Fruit fly (Drosophila melanogaster) whole organism, embryonic: ENCODE data around the gene Acph-1.

Experiments
- Atf3 ChIP-seq: fragments of 200-800 bp; sonication (Bioruptor generic); optimal IDR thresholded peaks from 3 replicates; lab custom pipeline; 2016; ENCODE audit warnings: missing biosample characterization, missing genetic modification characterization
- Bteb2 ChIP-seq: fragments of 200-800 bp; sonication (Bioruptor generic); optimal IDR thresholded peaks from 2 replicates; lab custom pipeline; 2016; ENCODE audit warnings: missing biosample characterization, missing genetic modification characterization
- CG10462 ChIP-seq: fragments of 200-800 bp; sonication (Bioruptor generic); optimal IDR thresholded peaks from 2 replicates; lab custom pipeline; 2016; ENCODE audit warnings: missing biosample characterization, missing genetic modification characterization
- CG11093 ChIP-seq: fragments of 200-800 bp; sonication (Bioruptor generic); IDR thresholded peaks from 3 replicates; pipeline ENCODE4 v1.3.6; 2022; ENCODE audit warnings: missing biosample characterization, missing genetic modification characterization
- CG14710 ChIP-seq: fragments of 200-800 bp; sonication (Bioruptor generic); optimal IDR thresholded peaks from 3 replicates; lab custom pipeline; 2019; ENCODE audit warnings: missing biosample characterization, mild to moderate bottlenecking, missing genetic modification characterization, moderate library complexity
- CG1602 ChIP-seq: fragments of 200-800 bp; sonication (Bioruptor generic); optimal IDR thresholded peaks from 3 replicates; lab custom pipeline; 2016; ENCODE audit warnings: missing biosample characterization, missing genetic modification characterization
- CG17912 ChIP-seq: fragments of 200-800 bp; sonication (Bioruptor generic); optimal IDR thresholded peaks from 2 replicates; lab custom pipeline; 2018; ENCODE audit warnings: missing biosample characterization, mild to moderate bottlenecking, missing genetic modification characterization
- CG18619 ChIP-seq: fragments of 200-800 bp; sonication (Bioruptor generic); optimal IDR thresholded peaks from 3 replicates; lab custom pipeline; 2017; ENCODE audit warnings: missing biosample characterization, mild to moderate bottlenecking, missing genetic modification characterization
- CG30403 ChIP-seq: fragments of 200-800 bp; sonication (Bioruptor generic); optimal IDR thresholded peaks from 3 replicates; lab custom pipeline; 2016; ENCODE audit warnings: missing biosample characterization, missing genetic modification characterization
- CG3281 ChIP-seq: fragments of 200-800 bp; sonication (Bioruptor generic); optimal IDR thresholded peaks from 3 replicates; lab custom pipeline; 2017; ENCODE audit warnings: missing biosample characterization, mild to moderate bottlenecking, missing genetic modification characterization
- CG3726 ChIP-seq: fragments of 200-800 bp; sonication (Bioruptor generic); IDR thresholded peaks from 3 replicates; pipeline ENCODE4, ENCODE4 v1.3.6; 2022; ENCODE audit warnings: missing biosample characterization, missing genetic modification characterization
- CG4360 ChIP-seq: fragments of 200-800 bp; sonication (Bioruptor generic); IDR thresholded peaks from 2 replicates; pipeline ENCODE4 v1.3.6; 2022; ENCODE audit warnings: missing biosample characterization, missing genetic modification characterization
- CG43689 ChIP-seq: fragments of 200-800 bp; sonication (Bioruptor generic); IDR thresholded peaks from 2 replicates; pipeline ENCODE4 v1.3.6; 2022; ENCODE audit warnings: missing biosample characterization, missing genetic modification characterization
- CG4404 ChIP-seq: fragments of 200-800 bp; sonication (Bioruptor generic); IDR thresholded peaks from 2 replicates; pipeline ENCODE4 v1.3.6; 2022; ENCODE audit warnings: missing biosample characterization, missing genetic modification characterization
- CG5953 ChIP-seq: fragments of 200-800 bp; sonication (Bioruptor generic); IDR thresholded peaks from 2 replicates; pipeline ENCODE4 v1.3.6; 2022; ENCODE audit warnings: missing biosample characterization, missing genetic modification characterization
- CG7357 ChIP-seq: fragments of 200-800 bp; sonication (Bioruptor generic); IDR thresholded peaks from 3 replicates; pipeline ENCODE4 v1.3.6; 2022; ENCODE audit warnings: missing biosample characterization, missing genetic modification characterization
- CG9215 ChIP-seq: fragments of 200-800 bp; sonication (Bioruptor generic); IDR thresholded peaks from 2 replicates; pipeline ENCODE4 v1.3.6; 2022; ENCODE audit warnings: missing biosample characterization, missing genetic modification characterization
- CoRest ChIP-seq: fragments of 200-800 bp; sonication (Bioruptor generic); optimal IDR thresholded peaks from 3 replicates; lab custom pipeline; 2018; ENCODE audit warnings: missing biosample characterization, mild to moderate bottlenecking, missing genetic modification characterization, moderate library complexity
- Dll ChIP-seq: fragments of 200-800 bp; sonication (Bioruptor generic); IDR thresholded peaks from 4 replicates; pipeline ENCODE4 v1.3.6; 2022; ENCODE audit warnings: missing biosample characterization, missing genetic modification characterization; ENCODE audit not compliant: partially characterized antibody
- E2f1 ChIP-seq: fragments of 200-800 bp; sonication (Bioruptor generic); IDR thresholded peaks from 2 replicates; pipeline ENCODE4 v1.3.6; 2022; ENCODE audit warnings: missing biosample characterization, missing genetic modification characterization
- Fer3 ChIP-seq: fragments of 200-800 bp; sonication (Bioruptor generic); optimal IDR thresholded peaks from 2 replicates; lab custom pipeline; 2018; ENCODE audit warnings: missing biosample characterization, mild to moderate bottlenecking, missing genetic modification characterization, moderate library complexity
- H2.0 ChIP-seq: fragments of 200-800 bp; sonication (Bioruptor generic); IDR thresholded peaks from 2 replicates; pipeline ENCODE4 v1.3.6; 2022; ENCODE audit warnings: missing biosample characterization, missing genetic modification characterization
- HHEX ChIP-seq: fragments of 200-800 bp; sonication (Bioruptor generic); optimal IDR thresholded peaks from 3 replicates; lab custom pipeline; 2017; ENCODE audit warnings: missing biosample characterization, mild to moderate bottlenecking, missing genetic modification characterization, missing genetic modification reagents
- HLH3B ChIP-seq: fragments of 200-800 bp; sonication (Bioruptor generic); IDR thresholded peaks from 2 replicates; pipeline ENCODE4 v1.3.6; 2022; ENCODE audit warnings: missing biosample characterization, missing genetic modification characterization
- HLH54F ChIP-seq: fragments of 200-800 bp; sonication (Bioruptor generic); optimal IDR thresholded peaks from 3 replicates; lab custom pipeline; 2016; ENCODE audit warnings: missing biosample characterization, missing genetic modification characterization
- HLHmδ ChIP-seq: fragments of 200-800 bp; sonication (Bioruptor generic); optimal IDR thresholded peaks from 2 replicates; lab custom pipeline; 2018; ENCODE audit warnings: missing biosample characterization, mild to moderate bottlenecking, missing genetic modification characterization, moderate library complexity
- HmgD ChIP-seq: fragments of 200-800 bp; sonication (Bioruptor generic); optimal IDR thresholded peaks from 3 replicates; lab custom pipeline; 2016; ENCODE audit warnings: missing biosample characterization, missing genetic modification characterization
- Med ChIP-seq: fragments of 200-800 bp; sonication (Bioruptor generic); peaks from one replicate; lab custom pipeline; 2016; ENCODE audit warnings: missing biosample characterization, missing genetic modification characterization, mild to moderate bottlenecking, inconsistent platforms, moderate library complexity
- Meics ChIP-seq: fragments of 200-800 bp; sonication (Bioruptor generic); optimal IDR thresholded peaks from 2 replicates; lab custom pipeline; 2017; ENCODE audit warnings: missing biosample characterization, mild to moderate bottlenecking, missing genetic modification characterization
- Mrtf ChIP-seq: fragments of 200-800 bp; sonication (Bioruptor generic); IDR thresholded peaks from 3 replicates; pipeline ENCODE4 v1.3.6; 2022; ENCODE audit warnings: missing biosample characterization, missing genetic modification characterization
- Pdp1 ChIP-seq, 2 experiments: fragments of 200-800 bp; sonication (Bioruptor generic); optimal IDR thresholded peaks; 3 replicates each; lab custom pipeline; 2016; ENCODE audit warnings: missing biosample characterization in 2 of 2, missing genetic modification characterization in 2 of 2, mild to moderate bottlenecking in 1 of 2, moderate library complexity in 1 of 2
- Xrp1 ChIP-seq: fragments of 200-800 bp; sonication (Bioruptor generic); IDR thresholded peaks from 2 replicates; pipeline ENCODE4 v1.3.6; 2022; ENCODE audit warnings: missing biosample characterization, missing genetic modification characterization
- caup ChIP-seq: fragments of 200-800 bp; sonication (Bioruptor generic); optimal IDR thresholded peaks from 3 replicates; lab custom pipeline; 2017; ENCODE audit warnings: missing biosample characterization, mild to moderate bottlenecking, missing genetic modification characterization, moderate library complexity; ENCODE audit not compliant: severe bottlenecking
- gcm2 ChIP-seq: fragments of 200-800 bp; sonication (Bioruptor generic); optimal IDR thresholded peaks from 2 replicates; lab custom pipeline; 2016; ENCODE audit warnings: missing biosample characterization, missing genetic modification characterization
- her ChIP-seq: fragments of 200-800 bp; sonication (Bioruptor generic); optimal IDR thresholded peaks from 2 replicates; lab custom pipeline; 2016; ENCODE audit warnings: missing biosample characterization, missing genetic modification characterization
- hkb ChIP-seq, 2 experiments: fragments of 200-800 bp in 1 of 2; fragments of >200 bp in 1 of 2; sonication (Bioruptor generic) in 1 of 2; IDR thresholded peaks in 1 of 2; optimal IDR thresholded peaks in 1 of 2; 2 replicates each; pipeline versions ENCODE4 v1.3.6 to Lab custom; 2017 to 2022; ENCODE audit warnings: missing biosample characterization in 1 of 2, missing genetic modification characterization in 1 of 2
- jigr1 ChIP-seq: fragments of 200-800 bp; sonication (Bioruptor generic); IDR thresholded peaks from 3 replicates; pipeline ENCODE4 v1.3.6; 2022; ENCODE audit warnings: missing biosample characterization, missing genetic modification characterization
- lab ChIP-seq: fragments of 200-800 bp; sonication (Bioruptor generic); optimal IDR thresholded peaks from 3 replicates; lab custom pipeline; 2017; ENCODE audit warnings: missing biosample characterization, missing genetic modification characterization, mild to moderate bottlenecking, moderate library complexity, missing genetic modification reagents
- nerfin-2 ChIP-seq: fragments of 200-800 bp; sonication (Bioruptor generic); IDR thresholded peaks from 2 replicates; pipeline ENCODE4 v1.3.6; 2022; ENCODE audit warnings: missing biosample characterization, missing genetic modification characterization; ENCODE audit not compliant: partially characterized antibody
- pho ChIP-seq: fragments of 200-800 bp; sonication (Bioruptor generic); optimal IDR thresholded peaks from 2 replicates; lab custom pipeline; 2016; ENCODE audit warnings: missing biosample characterization, missing genetic modification characterization
- pros ChIP-seq: fragments of 200-800 bp; sonication (Bioruptor generic); optimal IDR thresholded peaks from 3 replicates; lab custom pipeline; 2019; ENCODE audit warnings: missing biosample characterization, mild to moderate bottlenecking, missing genetic modification characterization, moderate library complexity
- sc ChIP-seq, 3 experiments: fragments of >200 bp in 2 of 3; fragments of 200-800 bp in 1 of 3; sonication (Bioruptor generic) in 1 of 3; optimal IDR thresholded peaks; 2 replicates in 2 of 3; 3 replicates in 1 of 3; lab custom pipeline; 2017; ENCODE audit warnings: mild to moderate bottlenecking in 1 of 3, missing biosample characterization in 1 of 3, missing genetic modification characterization in 1 of 3, missing genetic modification reagents in 1 of 3
- sr ChIP-seq: fragments of 200-800 bp; sonication (Bioruptor generic); IDR thresholded peaks from 3 replicates; pipeline ENCODE4 v1.3.6; 2022; ENCODE audit warnings: missing biosample characterization, missing genetic modification characterization
- stwl ChIP-seq: fragments of 200-800 bp; sonication (Bioruptor generic); optimal IDR thresholded peaks from 3 replicates; lab custom pipeline; 2018; ENCODE audit warnings: missing biosample characterization, mild to moderate bottlenecking, missing genetic modification characterization, moderate library complexity
- tap ChIP-seq: fragments of 200-800 bp; optimal IDR thresholded peaks from 3 replicates; lab custom pipeline; 2019; ENCODE audit warnings: missing biosample characterization, mild to moderate bottlenecking, missing genetic modification characterization, moderate library complexity
- tin ChIP-seq: fragments of 200-800 bp; sonication (Bioruptor generic); optimal IDR thresholded peaks from 3 replicates; lab custom pipeline; 2016; ENCODE audit warnings: missing biosample characterization, missing genetic modification characterization
- trem ChIP-seq: fragments of 200-800 bp; optimal IDR thresholded peaks from 3 replicates; lab custom pipeline; 2019; ENCODE audit warnings: missing biosample characterization, mild to moderate bottlenecking, missing genetic modification characterization, moderate library complexity
- tup ChIP-seq: fragments of 200-800 bp; sonication (Bioruptor generic); optimal IDR thresholded peaks from 2 replicates; lab custom pipeline; 2016; ENCODE audit warnings: missing biosample characterization, mild to moderate bottlenecking, missing genetic modification characterization, moderate library complexity
- zen ChIP-seq: fragments of 200-800 bp; sonication (Bioruptor generic); optimal IDR thresholded peaks from 3 replicates; lab custom pipeline; 2018; ENCODE audit warnings: missing biosample characterization, mild to moderate bottlenecking, missing genetic modification characterization, moderate library complexity

Acph-1 gene

dm6 chr3R:29983073-29983544, 10.1 kb downstream of the Acph-1 start, which contains the start of gene CG7896 (continued):
- TF ChIP-seq CG10462 (GFP tag; lab: Kevin White, UChicago) (peak; percentile 15), nerfin-2 (GFP tag; lab: Robert Waterston, UW) (no peak), Dll (GFP tag; lab: Robert Waterston, UW) (no peak), HmgD (GFP tag; lab: Kevin White, UChicago) (no peak), CG3281 (GFP tag; lab: Kevin White, UChicago) (peak; percentile 70), Bteb2 (GFP tag; lab: Kevin White, UChicago) (peak; percentile 10), Atf3 (no peak), pros (GFP tag; lab: Kevin White, UChicago) (peak; percentile 7), caup (GFP tag; lab: Kevin White, UChicago) (peak; percentile 67), sc (optimal IDR thresholded peaks at IDR 0.05; lab: Kevin White, UChicago) (no peak), sc (GFP tag; optimal IDR thresholded peaks at IDR 0.05; lab: Kevin White, UChicago) (peak; percentile 18), her (GFP tag; lab: Kevin White, UChicago) (no peak), gcm2 (no peak), HHEX (peak; percentile 67), trem (tag; lab: Kevin White, UChicago) (peak; percentile 28), CG7357 (GFP tag; lab: Robert Waterston, UW) (peak; percentile 80), CG14710 (tag; lab: Kevin White, UChicago) (peak; percentile 59), stwl (tag; lab: Kevin White, UChicago) (no peak), Pdp1 (GFP tag; optimal IDR thresholded peaks at IDR 0.05; lab: Kevin White, UChicago) (peak; percentile 15 to 17), CG1602 (GFP tag; lab: Kevin White, UChicago) (peak; percentile 63), hkb (optimal IDR thresholded peaks at IDR 0.05; lab: Kevin White, UChicago) (no peak), hkb (GFP tag; IDR thresholded peaks at IDR 0.05; lab: Robert Waterston, UW) (peak; percentile 88), Xrp1 (GFP tag; lab: Robert Waterston, UW) (peak; percentile 90), lab (GFP tag; lab: Kevin White, UChicago) (peak; percentile 77), HLH54F (GFP tag; lab: Kevin White, UChicago) (peak; percentile 1), pho (GFP tag; lab: Kevin White, UChicago) (no peak), CG4360 (GFP tag; lab: Robert Waterston, UW) (no peak), zen (tag; lab: Kevin White, UChicago) (no peak), Med (GFP tag; lab: Kevin White, UChicago) (peak; percentile 87), CG43689 (GFP tag; lab: Robert Waterston, UW) (peak; percentile 49; the same call in 1 of the 2 replicates), CG30403 (GFP tag; lab: Kevin White, UChicago) (peak; percentile 77), CG4404 (peak; percentile 64), CoRest (tag; lab: Kevin White, UChicago) (peak; percentile 75), E2f1 (GFP tag; lab: Robert Waterston, UW) (peak; percentile 76), CG17912 (no peak), tap (tag; lab: Kevin White, UChicago) (peak; percentile 48), CG11093 (GFP tag; lab: Robert Waterston, UW) (peak; percentile 78), tup (GFP tag; lab: Kevin White, UChicago) (no peak), HLH3B (GFP tag; lab: Robert Waterston, UW) (peak; percentile 76), tin (GFP tag; lab: Kevin White, UChicago) (peak; percentile 62), H2.0 (GFP tag; lab: Robert Waterston, UW) (peak; percentile 71), CG3726 (GFP tag; lab: Robert Waterston, UW) (peak; percentile 74; the same call in 2 of the 3 replicates), Mrtf (GFP tag; lab: Robert Waterston, UW) (peak; percentile 71; the same call in 1 of the 3 replicates), CG18619 (GFP tag; lab: Kevin White, UChicago) (peak; percentile 59), Meics (GFP tag; lab: Kevin White, UChicago) (peak; percentile 69), sr (GFP tag; lab: Robert Waterston, UW) (peak; percentile 25; the same call in 1 of the 3 replicates), jigr1 (GFP tag; lab: Robert Waterston, UW) (peak; percentile 65; the same call in 1 of the 3 replicates), HLHmδ (GFP tag; lab: Kevin White, UChicago) (no peak), CG5953 (GFP tag; lab: Robert Waterston, UW) (peak; percentile 49; the same call in 1 of the 2 replicates), CG9215 (GFP tag; lab: Robert Waterston, UW) (peak; percentile 78), Fer3 (peak; percentile 56)
